Fruit fly (Drosophila melanogaster): ENCODE results near the gene Lsp1beta.

Gene Lsp1beta

dm6 chr2L:903748-904147 lies 5.4 kb downstream of the Lsp1beta start (continued):
- TF ChIP-seq CG8290 (GFP tag; optimal IDR thresholded peaks at IDR 0.05) (no peak), CG8290 (tag; optimal IDR thresholded peaks at IDR 0.05) (peak in 1 of 2 experiments; percentile 19), Sox102F (GFP tag; optimal IDR thresholded peaks at IDR 0.05) (peak; percentile 1), Eip74EF (GFP tag; optimal IDR thresholded peaks at IDR 0.05) (no peak), CG14860 (GFP tag; IDR thresholded peaks at IDR 0.05; ENCODE audit: partially characterized antibody) (no peak), CG11504 (tag; optimal IDR thresholded peaks at IDR 0.05) (peak; percentile 6), dm (GFP tag; optimal IDR thresholded peaks at IDR 0.05) (no peak), slbo (GFP tag; IDR thresholded peaks at IDR 0.05) (peak; percentile 24; the same call in 1 of the 2 replicates), CG6765 (GFP tag; optimal IDR thresholded peaks at IDR 0.05) (no peak), CG16815 (GFP tag; optimal IDR thresholded peaks at IDR 0.05) (no peak), hkb (optimal IDR thresholded peaks at IDR 0.05) (no peak), hkb (GFP tag; IDR thresholded peaks at IDR 0.05) (no peak), lab (GFP tag; optimal IDR thresholded peaks at IDR 0.05) (peak; percentile 21), usp (GFP tag; optimal IDR thresholded peaks at IDR 0.05) (no peak), Aef1 (GFP tag; IDR thresholded peaks at IDR 0.05) (no peak), Ets65A (GFP tag) (peak; percentile 55), CG2875 (GFP tag; optimal IDR thresholded peaks at IDR 0.05) (no peak), Gug (GFP tag; IDR thresholded peaks at IDR 0.05) (no peak), sens (GFP tag) (peak; percentile 10), Pdp1 (GFP tag; optimal IDR thresholded peaks at IDR 0.05) (no peak), cad (GFP tag; optimal IDR thresholded peaks at IDR 0.05) (no peak), ci (GFP tag; IDR thresholded peaks at IDR 0.05) (no peak), CG2120 (GFP tag; optimal IDR thresholded peaks at IDR 0.05) (peak; percentile 7), CG17186 (GFP tag; optimal IDR thresholded peaks at IDR 0.05) (no peak), CG9876 (GFP tag; optimal IDR thresholded peaks at IDR 0.05) (no peak), CG17359 (tag; optimal IDR thresholded peaks at IDR 0.05) (no peak), CG12942 (GFP tag; optimal IDR thresholded peaks at IDR 0.05) (no peak), dmrt99B (tag; optimal IDR thresholded peaks at IDR 0.05) (peak; percentile 26), CG12659 (GFP tag; optimal IDR thresholded peaks at IDR 0.05) (no peak), corto (GFP tag; optimal IDR thresholded peaks at IDR 0.05) (no peak), CG3847 (GFP tag; IDR thresholded peaks at IDR 0.05) (no peak)

- TF ChIP-seq twi (tag; optimal IDR thresholded peaks at IDR 0.05) (peak; percentile 87), Awh (GFP tag; IDR thresholded peaks at IDR 0.05) (peak; percentile 12; the same call in 1 of the 2 replicates), sd (tag; optimal IDR thresholded peaks at IDR 0.05) (peak; percentile 40), Ets65A (GFP tag) (peak; percentile 72), gcm (GFP tag; optimal IDR thresholded peaks at IDR 0.05) (no peak), CG7357 (GFP tag; IDR thresholded peaks at IDR 0.05) (0 out of 3 replicates have a peak, but pooled peaks have one; percentile 12), tgo (GFP tag; IDR thresholded peaks at IDR 0.05) (no peak), Bgb (GFP tag; IDR thresholded peaks at IDR 0.05; ENCODE audit: partially characterized antibody) (no peak), crp (GFP tag; optimal IDR thresholded peaks at IDR 0.05) (peak in 1 of 2 experiments; percentile 53), Med (GFP tag) (peak; percentile 51), Lim3 (GFP tag; IDR thresholded peaks at IDR 0.05) (no peak)
Measured at dm6 chr2L:913850-914391, 15.6 kb downstream of the Lsp1beta start, which contains the start of gene GluRIIC. Gene GluRIIC (plus strand): TSS chr2L:914086.

All from whole organism, embryonic.